Fruit fly (Drosophila melanogaster) whole organism, embryonic: ENCODE data around the gene SkpA.
A peak's percentile ranks its signal among the peaks of the same experiment; 100 is the strongest.

Experiments used
- Aef1 ChIP-seq: fragments of 200-800 bp; sonication (Bioruptor generic); IDR thresholded peaks from 3 replicates; pipeline ENCODE4 v1.3.6; 2022; ENCODE audit warnings: missing biosample characterization, missing genetic modification characterization
- Bgb ChIP-seq: fragments of 200-800 bp; sonication (Bioruptor generic); IDR thresholded peaks from 2 replicates; pipeline ENCODE4 v1.3.6; 2022; ENCODE audit warnings: missing biosample characterization, missing genetic modification characterization; ENCODE audit not compliant: partially characterized antibody
- CG10321 ChIP-seq: fragments of 200-800 bp; sonication (Bioruptor generic); IDR thresholded peaks from 2 replicates; pipeline ENCODE4 v1.3.6; 2022; ENCODE audit warnings: missing biosample characterization, missing genetic modification characterization
- CG11504 ChIP-seq: fragments of 200-800 bp; sonication (Bioruptor generic); optimal IDR thresholded peaks from 3 replicates; lab custom pipeline; 2019; ENCODE audit warnings: missing biosample characterization, mild to moderate bottlenecking, missing genetic modification characterization, moderate library complexity
- CG12659 ChIP-seq: fragments of 200-800 bp; sonication (Bioruptor generic); optimal IDR thresholded peaks from 3 replicates; lab custom pipeline; 2017; ENCODE audit warnings: mild to moderate bottlenecking, missing biosample characterization, missing genetic modification reagents, missing genetic modification characterization
- CG13287 ChIP-seq: fragments of 200-800 bp; sonication (Bioruptor generic); IDR thresholded peaks from 2 replicates; pipeline ENCODE4 v1.3.6; 2022; ENCODE audit warnings: missing biosample characterization, missing genetic modification characterization; ENCODE audit not compliant: partially characterized antibody
- CG14014 ChIP-seq: fragments of 200-800 bp; sonication (Bioruptor generic); IDR thresholded peaks from 2 replicates; pipeline ENCODE4 v1.3.6; 2022; ENCODE audit warnings: missing biosample characterization, missing genetic modification characterization
- CG14710 ChIP-seq: fragments of 200-800 bp; sonication (Bioruptor generic); optimal IDR thresholded peaks from 3 replicates; lab custom pipeline; 2019; ENCODE audit warnings: missing biosample characterization, mild to moderate bottlenecking, missing genetic modification characterization, moderate library complexity
- CG15479 ChIP-seq: fragments of 200-800 bp; sonication (Bioruptor generic); optimal IDR thresholded peaks from 3 replicates; lab custom pipeline; 2019; ENCODE audit warnings: missing biosample characterization, mild to moderate bottlenecking, missing genetic modification characterization, moderate library complexity
- CG2116 ChIP-seq: fragments of 200-800 bp; sonication (Bioruptor generic); optimal IDR thresholded peaks from 3 replicates; lab custom pipeline; 2018; ENCODE audit warnings: missing biosample characterization, mild to moderate bottlenecking, missing genetic modification characterization
- CG2129 ChIP-seq: fragments of 200-800 bp; sonication (Bioruptor generic); IDR thresholded peaks from 2 replicates; pipeline ENCODE4 v1.3.6; 2022; ENCODE audit warnings: missing biosample characterization, missing genetic modification characterization; ENCODE audit not compliant: partially characterized antibody
- CG30403 ChIP-seq: fragments of 200-800 bp; sonication (Bioruptor generic); optimal IDR thresholded peaks from 3 replicates; lab custom pipeline; 2016; ENCODE audit warnings: missing biosample characterization, missing genetic modification characterization
- CG31224 ChIP-seq: fragments of 200-800 bp; sonication (Bioruptor generic); IDR thresholded peaks from 2 replicates; pipeline ENCODE4 v1.3.6; 2022; ENCODE audit warnings: missing biosample characterization, missing genetic modification characterization
- CG31441 ChIP-seq: fragments of 200-800 bp; sonication (Bioruptor generic); IDR thresholded peaks from 2 replicates; pipeline ENCODE4 v1.3.6; 2022; ENCODE audit warnings: missing biosample characterization, missing genetic modification characterization
- CG34224 ChIP-seq: fragments of 200-800 bp; sonication (Bioruptor generic); IDR thresholded peaks from 3 replicates; pipeline ENCODE4 v1.3.6; 2022; ENCODE audit warnings: missing biosample characterization, missing genetic modification characterization; ENCODE audit not compliant: partially characterized antibody
- CG3995 ChIP-seq: fragments of 200-800 bp; sonication (Bioruptor generic); optimal IDR thresholded peaks from 3 replicates; lab custom pipeline; 2016; ENCODE audit warnings: missing biosample characterization, missing genetic modification characterization
- CG4360 ChIP-seq: fragments of 200-800 bp; sonication (Bioruptor generic); IDR thresholded peaks from 2 replicates; pipeline ENCODE4 v1.3.6; 2022; ENCODE audit warnings: missing biosample characterization, missing genetic modification characterization
- CG4617 ChIP-seq: fragments of 200-800 bp; sonication (Bioruptor generic); optimal IDR thresholded peaks from 3 replicates; lab custom pipeline; 2016; ENCODE audit warnings: missing biosample characterization, missing genetic modification characterization, borderline replicate concordance
- CG6791 ChIP-seq: fragments of 200-800 bp; sonication (Bioruptor generic); IDR thresholded peaks from 3 replicates; pipeline ENCODE4 v1.3.6; 2022; ENCODE audit warnings: missing biosample characterization, missing genetic modification characterization; ENCODE audit not compliant: partially characterized antibody
- CG7556 ChIP-seq: fragments of 200-800 bp; sonication (Bioruptor generic); optimal IDR thresholded peaks from 2 replicates; lab custom pipeline; 2017; ENCODE audit warnings: missing biosample characterization, mild to moderate bottlenecking, missing genetic modification characterization
- CG8290 ChIP-seq, 3 experiments: fragments of 200-800 bp; sonication (Bioruptor generic); optimal IDR thresholded peaks; 2 replicates each; lab custom pipeline; 2016 to 2019; ENCODE audit warnings: missing biosample characterization in 3 of 3, missing genetic modification characterization in 3 of 3, mild to moderate bottlenecking in 2 of 3, moderate library complexity in 1 of 3
- Deaf1 ChIP-seq: fragments of 200-800 bp; optimal IDR thresholded peaks from 3 replicates; lab custom pipeline; 2019; ENCODE audit warnings: missing biosample characterization, mild to moderate bottlenecking, missing genetic modification characterization, moderate library complexity
- Doc3 ChIP-seq: fragments of 200-800 bp; sonication (Bioruptor generic); IDR thresholded peaks from 3 replicates; pipeline ENCODE4 v1.3.6; 2022; ENCODE audit warnings: missing biosample characterization, missing genetic modification characterization; ENCODE audit not compliant: partially characterized antibody
- Dref ChIP-seq: fragments of 200-800 bp; sonication (Bioruptor generic); IDR thresholded peaks from 2 replicates; pipeline ENCODE4 v1.3.6; 2022; ENCODE audit warnings: missing biosample characterization, missing genetic modification characterization
- Mad ChIP-seq: fragments of 200-800 bp; sonication (Bioruptor generic); optimal IDR thresholded peaks from 2 replicates; lab custom pipeline; 2016; ENCODE audit warnings: missing biosample characterization, missing genetic modification characterization
- Max ChIP-seq: fragments of 200-800 bp; sonication (Bioruptor generic); optimal IDR thresholded peaks from 2 replicates; lab custom pipeline; 2016; ENCODE audit warnings: missing biosample characterization, mild to moderate bottlenecking, missing genetic modification characterization
- Nf-YA ChIP-seq: fragments of 200-800 bp; sonication (Bioruptor generic); IDR thresholded peaks from 2 replicates; pipeline ENCODE4 v1.3.6; 2022; ENCODE audit warnings: missing biosample characterization, missing genetic modification characterization
- Sox100B ChIP-seq: fragments of 200-800 bp; sonication (Bioruptor generic); optimal IDR thresholded peaks from 3 replicates; lab custom pipeline; 2018; ENCODE audit warnings: missing biosample characterization, mild to moderate bottlenecking, missing genetic modification characterization
- Sry-δ ChIP-seq: fragments of 200-800 bp; sonication (Bioruptor generic); optimal IDR thresholded peaks from 2 replicates; lab custom pipeline; 2016; ENCODE audit warnings: missing biosample characterization, missing genetic modification characterization
- bbx ChIP-seq: fragments of 200-800 bp; sonication (Bioruptor generic); IDR thresholded peaks from 2 replicates; pipeline ENCODE4 v1.3.6; 2022; ENCODE audit warnings: missing biosample characterization, missing genetic modification characterization; ENCODE audit not compliant: partially characterized antibody
- grn ChIP-seq: fragments of 200-800 bp; sonication (Bioruptor generic); optimal IDR thresholded peaks from 3 replicates; lab custom pipeline; 2017; ENCODE audit warnings: missing biosample characterization, missing genetic modification characterization
- hb ChIP-seq: fragments of 200-800 bp; sonication (Bioruptor generic); IDR thresholded peaks from 3 replicates; pipeline ENCODE4 v1.3.6; 2022; ENCODE audit warnings: missing biosample characterization, missing genetic modification characterization; ENCODE audit not compliant: partially characterized antibody
- kah ChIP-seq: fragments of 200-800 bp; sonication (Bioruptor generic); optimal IDR thresholded peaks from 2 replicates; lab custom pipeline; 2018; ENCODE audit warnings: missing biosample characterization, mild to moderate bottlenecking, missing genetic modification characterization
- knrl ChIP-seq: fragments of 200-800 bp; sonication (Bioruptor generic); IDR thresholded peaks from 3 replicates; pipeline ENCODE4 v1.3.6; 2022; ENCODE audit warnings: missing biosample characterization, missing genetic modification characterization; ENCODE audit not compliant: partially characterized antibody
- mld ChIP-seq: fragments of 200-800 bp; sonication (Bioruptor generic); IDR thresholded peaks from 3 replicates; pipeline ENCODE4 v1.3.6; 2022; ENCODE audit warnings: missing biosample characterization, missing genetic modification characterization; ENCODE audit not compliant: partially characterized antibody
- nerfin-2 ChIP-seq: fragments of 200-800 bp; sonication (Bioruptor generic); IDR thresholded peaks from 2 replicates; pipeline ENCODE4 v1.3.6; 2022; ENCODE audit warnings: missing biosample characterization, missing genetic modification characterization; ENCODE audit not compliant: partially characterized antibody
- pb ChIP-seq: fragments of 200-800 bp; sonication (Bioruptor generic); optimal IDR thresholded peaks from 3 replicates; lab custom pipeline; 2016; ENCODE audit warnings: missing biosample characterization, missing genetic modification characterization
- pita ChIP-seq: fragments of 200-800 bp; sonication (Bioruptor generic); optimal IDR thresholded peaks from 2 replicates; lab custom pipeline; 2017; ENCODE audit warnings: missing biosample characterization, mild to moderate bottlenecking, missing genetic modification characterization
- sens-2 ChIP-seq: fragments of 200-800 bp; sonication (Bioruptor generic); IDR thresholded peaks from 2 replicates; pipeline ENCODE4 v1.3.6; 2022; ENCODE audit warnings: missing biosample characterization, missing genetic modification characterization
- sima ChIP-seq: fragments of 200-800 bp; sonication (Bioruptor generic); optimal IDR thresholded peaks from 2 replicates; lab custom pipeline; 2016; ENCODE audit warnings: missing biosample characterization, missing genetic modification characterization
- sna ChIP-seq: fragments of 200-800 bp; sonication (Bioruptor generic); IDR thresholded peaks from 2 replicates; pipeline ENCODE4 v1.3.6; 2022; ENCODE audit warnings: missing biosample characterization, missing genetic modification characterization; ENCODE audit not compliant: partially characterized antibody
- ssp ChIP-seq: fragments of 200-800 bp; sonication (Bioruptor generic); IDR thresholded peaks from 2 replicates; pipeline ENCODE4 v1.3.6; 2022; ENCODE audit warnings: missing biosample characterization, missing genetic modification characterization
- stc ChIP-seq: fragments of 200-800 bp; sonication (Bioruptor generic); IDR thresholded peaks from 2 replicates; pipeline ENCODE4 v1.3.6; 2022; ENCODE audit warnings: missing biosample characterization, missing genetic modification characterization
- stwl ChIP-seq: fragments of 200-800 bp; sonication (Bioruptor generic); optimal IDR thresholded peaks from 3 replicates; lab custom pipeline; 2018; ENCODE audit warnings: missing biosample characterization, mild to moderate bottlenecking, missing genetic modification characterization, moderate library complexity
- tna ChIP-seq: fragments of 200-800 bp; sonication (Bioruptor generic); IDR thresholded peaks from 2 replicates; pipeline ENCODE4 v1.3.6; 2022; ENCODE audit warnings: missing biosample characterization, missing genetic modification characterization; ENCODE audit not compliant: partially characterized antibody
- unc-4 ChIP-seq: fragments of 200-800 bp; sonication (Bioruptor generic); IDR thresholded peaks from 2 replicates; pipeline ENCODE4 v1.3.6; 2022; ENCODE audit warnings: missing biosample characterization, missing genetic modification characterization; ENCODE audit not compliant: partially characterized antibody
- z ChIP-seq: fragments of 200-800 bp; sonication (Bioruptor generic); IDR thresholded peaks from 3 replicates; pipeline ENCODE4 v1.3.6; 2022; ENCODE audit warnings: missing biosample characterization, missing genetic modification characterization
- zen2 ChIP-seq: fragments of 200-800 bp; sonication (Bioruptor generic); IDR thresholded peaks from 3 replicates; pipeline ENCODE4 v1.3.6; 2022; ENCODE audit warnings: missing biosample characterization, missing genetic modification characterization; ENCODE audit not compliant: partially characterized antibody

The SkpA gene

DNA sequence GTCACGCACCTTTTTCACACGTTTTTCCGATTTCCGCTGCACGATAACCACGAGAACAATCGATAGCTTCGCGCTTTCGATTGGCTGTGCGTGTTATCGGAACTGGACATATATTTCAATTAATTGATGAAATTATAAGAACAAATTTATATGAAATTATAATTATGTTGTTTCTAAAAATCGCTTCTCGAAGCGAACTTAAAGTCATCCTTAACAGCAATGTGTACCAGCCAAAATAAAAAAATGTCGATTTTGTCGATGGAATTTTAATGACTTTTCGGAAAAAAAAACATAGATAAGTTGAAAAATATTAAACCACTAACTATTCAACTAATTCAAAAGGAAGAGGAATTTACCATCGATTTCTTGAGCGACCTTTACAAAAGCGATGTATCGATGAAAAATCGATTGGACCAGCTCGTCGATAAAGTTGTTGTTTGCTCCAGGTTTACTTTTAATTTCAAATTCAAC is 30.7 kb upstream of the SkpA start, which contains the start of the genes CG13364 and Hinfp:
Gene CG13364 (minus strand): TSS at position 47 of the 471 bp plus-strand sequence.
Gene Hinfp (plus strand): TSS at position 386 of the 471 bp plus-strand sequence.
- TF ChIP-seq CG8290 (GFP tag; optimal IDR thresholded peaks at IDR 0.05; lab: Kevin White, UChicago) = peak; percentile 24
- TF ChIP-seq CG8290 (tag; optimal IDR thresholded peaks at IDR 0.05; lab: Kevin White, UChicago) = no peak
- TF ChIP-seq z = no peak
- peak; percentile 75 for TF ChIP-seq CG13287 (GFP tag; lab: Robert Waterston, UW)
- no peak for TF ChIP-seq pb (GFP tag; lab: Kevin White, UChicago)
- TF ChIP-seq Doc3 (GFP tag; lab: Robert Waterston, UW) = peak; percentile 67; the same call in 2 of the 3 replicates
- TF ChIP-seq grn = no peak
- TF ChIP-seq Max = peak; percentile 44
- peak; percentile 69 for TF ChIP-seq sna (GFP tag; lab: Robert Waterston, UW)
- TF ChIP-seq CG7556 (GFP tag; lab: Kevin White, UChicago) = no peak
- TF ChIP-seq CG11504 = no peak
- peak; percentile 69 for TF ChIP-seq Dref (GFP tag; lab: Robert Waterston, UW)
- no peak for TF ChIP-seq CG31224 (GFP tag; lab: Robert Waterston, UW)
- TF ChIP-seq CG6791 (GFP tag; lab: Robert Waterston, UW) = peak; percentile 86
- peak; percentile 64 for TF ChIP-seq Bgb (GFP tag; lab: Robert Waterston, UW)
- peak; percentile 50 for TF ChIP-seq CG14710 (tag; lab: Kevin White, UChicago)
- TF ChIP-seq ssp (GFP tag; lab: Robert Waterston, UW) = no peak
- TF ChIP-seq sens-2 (GFP tag; lab: Robert Waterston, UW) = no peak
- no peak for TF ChIP-seq Mad (GFP tag; lab: Kevin White, UChicago)
- no peak for TF ChIP-seq kah (GFP tag; lab: Kevin White, UChicago)
- peak; percentile 39; the same call in 1 of the 2 replicates for TF ChIP-seq CG31441 (GFP tag; lab: Robert Waterston, UW)
- no peak for TF ChIP-seq pita (GFP tag; lab: Kevin White, UChicago)
- TF ChIP-seq Nf-YA (GFP tag; lab: Robert Waterston, UW) = no peak
- peak; percentile 23 for TF ChIP-seq CG2129 (GFP tag; lab: Robert Waterston, UW)
- TF ChIP-seq mld (GFP tag; lab: Robert Waterston, UW) = peak; percentile 69; the same call in 2 of the 3 replicates
- peak; percentile 82 for TF ChIP-seq bbx
- TF ChIP-seq CG14014 (GFP tag; lab: Robert Waterston, UW) = no peak
- TF ChIP-seq CG10321 (GFP tag; lab: Robert Waterston, UW) = no peak
- peak; percentile 6 for TF ChIP-seq CG3995 (GFP tag; lab: Kevin White, UChicago)
- no peak for TF ChIP-seq stc (GFP tag; lab: Robert Waterston, UW)
- no peak for TF ChIP-seq CG15479 (GFP tag; lab: Kevin White, UChicago)
- TF ChIP-seq tna (GFP tag; lab: Robert Waterston, UW) = peak; percentile 88
- peak; percentile 78 for TF ChIP-seq unc-4 (GFP tag; lab: Robert Waterston, UW)
- TF ChIP-seq nerfin-2 (GFP tag; lab: Robert Waterston, UW) = peak; percentile 89
- peak; percentile 5 for TF ChIP-seq Sox100B
- peak; percentile 54 for TF ChIP-seq stwl (tag; lab: Kevin White, UChicago)
- TF ChIP-seq CG2116 (GFP tag; lab: Kevin White, UChicago) = peak; percentile 84
- TF ChIP-seq CG34224 (GFP tag; lab: Robert Waterston, UW) = peak; percentile 79
- TF ChIP-seq CG4360 (GFP tag; lab: Robert Waterston, UW) = peak; percentile 13; the same call in 1 of the 2 replicates
- TF ChIP-seq sima = no peak
- TF ChIP-seq CG30403 = no peak
- peak; percentile 49; the same call in 2 of the 3 replicates for TF ChIP-seq knrl (GFP tag; lab: Robert Waterston, UW)
- peak; percentile 45 for TF ChIP-seq Sry-δ (GFP tag; lab: Kevin White, UChicago)
- no peak for TF ChIP-seq Deaf1
- TF ChIP-seq CG12659 (GFP tag; lab: Kevin White, UChicago) = peak; percentile 39
- TF ChIP-seq Aef1 = no peak
- peak; percentile 84 for TF ChIP-seq hb (GFP tag; lab: Robert Waterston, UW)
- TF ChIP-seq CG4617 (GFP tag; lab: Kevin White, UChicago) = no peak
- TF ChIP-seq zen2 (GFP tag; lab: Robert Waterston, UW) = peak; percentile 61; the same call in 2 of the 3 replicates
